Worm (Caenorhabditis elegans) whole organism, L1 larva: ENCODE measurements around the gene C46F2.1.

Source experiments
- F16B12.6 ChIP-seq: fragments of 150-350 bp; optimal IDR thresholded peaks from 2 replicates; lab custom pipeline; 2014; ENCODE audit warnings: missing biosample characterization, missing genetic modification characterization
- ceh-8 ChIP-seq: fragments of 200-800 bp; sonication (Bioruptor generic); optimal IDR thresholded peaks from 2 replicates; lab custom pipeline; 2018; ENCODE audit warnings: mild to moderate bottlenecking, missing genetic modification characterization, moderate library complexity, missing compliant biosample characterization
- ces-1 ChIP-seq: fragments of 150-350 bp; optimal IDR thresholded peaks from 2 replicates; lab custom pipeline; 2014; ENCODE audit warnings: missing biosample characterization, missing genetic modification reagents, missing genetic modification characterization
- elt-2 ChIP-seq: sonication (generic microtip); optimal IDR thresholded peaks from 2 replicates; lab custom pipeline; 2016; ENCODE audit warnings: missing genetic modification characterization, mild to moderate bottlenecking, inconsistent platforms, missing compliant biosample characterization, missing genetic modification reagents
- elt-3 ChIP-seq, 6 experiments: fragments of 150-350 bp in 1 of 6; sonication (generic microtip); optimal IDR thresholded peaks; 2 replicates each; lab custom pipeline; 2017 to 2018; ENCODE audit warnings: missing biosample characterization in 6 of 6, missing genetic modification characterization in 6 of 6, inconsistent platforms in 1 of 6
- lin-13 ChIP-seq: fragments of 150-350 bp; optimal IDR thresholded peaks from 2 replicates; lab custom pipeline; 2014; ENCODE audit warnings: missing biosample characterization, missing genetic modification reagents, missing genetic modification characterization
- lin-35 ChIP-seq, 2 experiments: fragments of 150-350 bp; optimal IDR thresholded peaks; 2 replicates each; lab custom pipeline; 2014; ENCODE audit warnings: missing biosample characterization in 2 of 2, missing genetic modification characterization in 2 of 2, missing genetic modification reagents in 2 of 2
- mdl-1 ChIP-seq, 2 experiments: fragments of 150-350 bp; optimal IDR thresholded peaks; 2 replicates each; lab custom pipeline; 2014 to 2017; ENCODE audit warnings: missing biosample characterization in 2 of 2, missing genetic modification characterization in 2 of 2, inconsistent platforms in 1 of 2
- nhr-77 ChIP-seq: fragments of 150-350 bp; optimal IDR thresholded peaks from 2 replicates; lab custom pipeline; 2014; ENCODE audit warnings: missing biosample characterization, missing genetic modification characterization
- pqm-1 ChIP-seq: sonication (generic microtip); optimal IDR thresholded peaks from 3 replicates; lab custom pipeline; 2017; ENCODE audit warnings: missing biosample characterization, missing genetic modification characterization
- unc-62 ChIP-seq: fragments of 150-350 bp; optimal IDR thresholded peaks from 2 replicates; lab custom pipeline; 2014; ENCODE audit warnings: missing biosample characterization, missing genetic modification reagents, missing genetic modification characterization
- zag-1 ChIP-seq: fragments of 150-350 bp; optimal IDR thresholded peaks from 2 replicates; lab custom pipeline; 2014; ENCODE audit warnings: missing biosample characterization, missing genetic modification characterization

- no peak for TF ChIP-seq zag-1 (tag; lab: Kevin White, UChicago)
- TF ChIP-seq nhr-77 (tag; lab: Kevin White, UChicago): no peak
- no peak for TF ChIP-seq pqm-1
- TF ChIP-seq mdl-1 (tag; optimal IDR thresholded peaks at IDR 0.05; lab: Kevin White, UChicago): peak in 1 of 2 experiments; percentile 37
- TF ChIP-seq lin-35 (GFP tag; optimal IDR thresholded peaks at IDR 0.05; lab: Kevin White, UChicago): peak in 1 of 2 experiments; percentile 49
- no peak for TF ChIP-seq unc-62 (GFP tag; lab: Kevin White, UChicago)
- no peak for TF ChIP-seq F16B12.6 (tag; lab: Kevin White, UChicago)
- no peak for TF ChIP-seq ces-1 (GFP tag; lab: Kevin White, UChicago)
- TF ChIP-seq lin-13 (GFP tag; lab: Kevin White, UChicago): no peak
- peak in 4 of 6 experiments; percentile 16 to 60 (median 26) for TF ChIP-seq elt-3 (tag; optimal IDR thresholded peaks at IDR 0.05; lab: Kevin White, UChicago)
- peak; percentile 8 for TF ChIP-seq elt-2 (tag; lab: Kevin White, UChicago)
- no peak for TF ChIP-seq ceh-8
Measured at ce11 chrX:8089916-8090315, 12.1 kb downstream of the C46F2.1 start.
